Fruit fly (Drosophila melanogaster) whole organism, wandering third instar larva: ENCODE results near the gene Cyp304a1.

Experiments used
- Abd-B ChIP-seq: fragments of >200 bp; optimal IDR thresholded peaks from 2 replicates; lab custom pipeline; 2017; ENCODE audit warnings: missing biosample characterization, missing genetic modification characterization
- CG32264 ChIP-seq: fragments of 200-800 bp; sonication (Bioruptor generic); optimal IDR thresholded peaks from 2 replicates; lab custom pipeline; 2016; ENCODE audit warnings: missing biosample characterization, missing genetic modification characterization
- Dfd ChIP-seq: fragments of >200 bp; optimal IDR thresholded peaks from 2 replicates; lab custom pipeline; 2017; ENCODE audit warnings: missing biosample characterization, missing genetic modification characterization
- Dif ChIP-seq: fragments of 200-275, 200-300 bp; sonication (Bioruptor generic); optimal IDR thresholded peaks from 2 replicates; lab custom pipeline; 2018; ENCODE audit warnings: missing biosample characterization, missing genetic modification characterization; ENCODE audit not compliant: partially characterized antibody
- GATAd ChIP-seq: sonication (Bioruptor generic); optimal IDR thresholded peaks from 2 replicates; lab custom pipeline; 2016; ENCODE audit warnings: missing biosample characterization, missing genetic modification characterization
- HLH106 ChIP-seq: fragments of 200-800 bp; optimal IDR thresholded peaks from 3 replicates; lab custom pipeline; 2019; ENCODE audit warnings: missing biosample characterization, mild to moderate bottlenecking, missing genetic modification characterization, moderate library complexity
- Jra ChIP-seq: sonication (Bioruptor generic); optimal IDR thresholded peaks from 2 replicates; lab custom pipeline; 2016; ENCODE audit warnings: missing biosample characterization, missing genetic modification characterization
- Myc ChIP-seq: fragments of >200 bp; optimal IDR thresholded peaks from 2 replicates; lab custom pipeline; 2017
- OdsH ChIP-seq: fragments of 200-800 bp; sonication (Bioruptor generic); optimal IDR thresholded peaks from 2 replicates; lab custom pipeline; 2016; ENCODE audit warnings: missing biosample characterization, mild to moderate bottlenecking, missing genetic modification characterization
- Rel ChIP-seq, 2 experiments: fragments of 200-800 bp; sonication (Bioruptor generic) in 1 of 2; optimal IDR thresholded peaks; 2 replicates in 1 of 2; 3 replicates in 1 of 2; lab custom pipeline; 2016 to 2019; ENCODE audit warnings: mild to moderate bottlenecking in 2 of 2, missing biosample characterization in 2 of 2, missing genetic modification characterization in 2 of 2, moderate library complexity in 1 of 2
- Sp1 ChIP-seq: fragments of 200-800 bp; sonication (Bioruptor generic); optimal IDR thresholded peaks from 3 replicates; lab custom pipeline; 2019; ENCODE audit warnings: missing biosample characterization, mild to moderate bottlenecking, missing genetic modification characterization, moderate library complexity
- Vsx2 ChIP-seq: fragments of 200-300, 225-300 bp; sonication (Bioruptor generic); optimal IDR thresholded peaks from 2 replicates; lab custom pipeline; 2018; ENCODE audit warnings: missing biosample characterization, missing genetic modification characterization; ENCODE audit not compliant: partially characterized antibody
- br ChIP-seq: fragments of 200-800 bp; sonication (Bioruptor generic); optimal IDR thresholded peaks from 2 replicates; lab custom pipeline; 2016; ENCODE audit warnings: missing biosample characterization, missing genetic modification characterization
- brk ChIP-seq: fragments of 200-800 bp; sonication (Bioruptor generic); optimal IDR thresholded peaks from 2 replicates; lab custom pipeline; 2016; ENCODE audit warnings: missing biosample characterization, mild to moderate bottlenecking, missing genetic modification characterization
- dl ChIP-seq, 2 experiments: fragments of 175-275, 200-275 bp in 1 of 2; fragments of 200-275 bp in 1 of 2; sonication (Bioruptor generic); optimal IDR thresholded peaks; lab custom pipeline; 2018; ENCODE audit warnings: mild to moderate bottlenecking in 2 of 2, missing biosample characterization in 2 of 2, missing genetic modification characterization in 2 of 2, moderate library complexity in 2 of 2; ENCODE audit not compliant: partially characterized antibody in 2 of 2, insufficient read depth in 1 of 2
- dsf ChIP-seq: sonication (Bioruptor generic); optimal IDR thresholded peaks from 2 replicates; lab custom pipeline; 2016; ENCODE audit warnings: missing biosample characterization, missing genetic modification characterization, borderline replicate concordance
- ey ChIP-seq: fragments of 200-800 bp; sonication (Bioruptor generic); optimal IDR thresholded peaks from 2 replicates; lab custom pipeline; 2016; ENCODE audit warnings: missing biosample characterization, missing genetic modification characterization
- foxo ChIP-seq, 2 experiments: fragments of 200-800 bp; sonication (Bioruptor generic); optimal IDR thresholded peaks; 2 replicates in 1 of 2; 3 replicates in 1 of 2; lab custom pipeline; 2016 to 2017; ENCODE audit warnings: missing biosample characterization in 2 of 2, missing genetic modification characterization in 2 of 2
- fru ChIP-seq: fragments of 200-800 bp; sonication (Bioruptor generic); optimal IDR thresholded peaks from 3 replicates; lab custom pipeline; 2016; ENCODE audit warnings: missing biosample characterization, mild to moderate bottlenecking, missing genetic modification characterization
- jim ChIP-seq: fragments of 175-275, 200-325 bp; sonication (Bioruptor generic); optimal IDR thresholded peaks from 2 replicates; lab custom pipeline; 2016; ENCODE audit warnings: missing biosample characterization, mild to moderate bottlenecking, missing genetic modification characterization
- lola ChIP-seq: fragments of >200 bp; optimal IDR thresholded peaks from 2 replicates; lab custom pipeline; 2017; ENCODE audit warnings: missing biosample characterization, missing genetic modification characterization
- sage ChIP-seq: fragments of 200-800 bp; sonication (Bioruptor generic); optimal IDR thresholded peaks from 2 replicates; lab custom pipeline; 2016; ENCODE audit warnings: missing biosample characterization, mild to moderate bottlenecking, missing genetic modification characterization
- sv ChIP-seq: fragments of 200-800 bp; sonication (Bioruptor generic); optimal IDR thresholded peaks from 3 replicates; lab custom pipeline; 2016; ENCODE audit warnings: missing biosample characterization, missing genetic modification characterization
- tai ChIP-seq: sonication (Bioruptor generic); optimal IDR thresholded peaks from 2 replicates; lab custom pipeline; 2016; ENCODE audit warnings: missing biosample characterization, missing genetic modification characterization
- woc ChIP-seq: sonication (Bioruptor generic); optimal IDR thresholded peaks from 2 replicates; lab custom pipeline; 2016; ENCODE audit warnings: missing biosample characterization, mild to moderate bottlenecking, missing genetic modification characterization

Cyp304a1 gene

dm6 chr3R:12982982-12983633 is 19.5 kb downstream of the Cyp304a1 start:
- TF ChIP-seq sv (GFP tag; lab: Kevin White, UChicago) (no peak), Abd-B (GFP tag; lab: Kevin White, UChicago) (no peak), Jra (GFP tag; lab: Kevin White, UChicago) (no peak), Sp1 (GFP tag; lab: Kevin White, UChicago) (no peak), tai (GFP tag; lab: Kevin White, UChicago) (no peak), Dif (no peak), dsf (GFP tag; lab: Kevin White, UChicago) (no peak)

dm6 chr3R:12985828-12986530 is 22.4 kb downstream of the Cyp304a1 start, which contains the start of gene CG31342:
Gene CG31342, plus strand, starts transcription at chr3R:12986041.
- TF ChIP-seq ey (peak; percentile 13), lola (GFP tag; lab: Kevin White, UChicago) (no peak), Rel (GFP tag; optimal IDR thresholded peaks at IDR 0.05; lab: Kevin White, UChicago) (no peak), Rel (tag; optimal IDR thresholded peaks at IDR 0.05; lab: Kevin White, UChicago) (peak; percentile 20), GATAd (no peak), OdsH (no peak), woc (GFP tag; lab: Kevin White, UChicago) (no peak)
- TF ChIP-seq, all 38 proteins: peak for 2

dm6 chr3R:12988411-12988810 is 24.8 kb downstream of the Cyp304a1 start, which contains the start of gene CG14383:
Gene CG14383, minus strand, starts transcription at chr3R:12988511.
- TF ChIP-seq Dfd (GFP tag; lab: Kevin White, UChicago) (no peak), Rel (GFP tag; optimal IDR thresholded peaks at IDR 0.05; lab: Kevin White, UChicago) (no peak), Rel (tag; optimal IDR thresholded peaks at IDR 0.05; lab: Kevin White, UChicago) (no peak), GATAd (no peak), Abd-B (GFP tag; lab: Kevin White, UChicago) (no peak), dl (GFP tag; optimal IDR thresholded peaks at IDR 0.05; lab: Kevin White, UChicago; ENCODE audit: insufficient read depth in 1 of 2, partially characterized antibody in 2 of 2) (no peak), ey (no peak), foxo (GFP tag; optimal IDR thresholded peaks at IDR 0.05; lab: Kevin White, UChicago) (no peak), lola (GFP tag; lab: Kevin White, UChicago) (no peak)
- TF ChIP-seq, all 38 proteins: peak for 0

- TF ChIP-seq sage (GFP tag; lab: Kevin White, UChicago): no peak
- no peak for TF ChIP-seq Rel (GFP tag; optimal IDR thresholded peaks at IDR 0.05; lab: Kevin White, UChicago)
- peak; percentile 88 for TF ChIP-seq Rel (tag; optimal IDR thresholded peaks at IDR 0.05; lab: Kevin White, UChicago)
- no peak for TF ChIP-seq woc (GFP tag; lab: Kevin White, UChicago)
- TF ChIP-seq tai (GFP tag; lab: Kevin White, UChicago): no peak
Observed at dm6 chr3R:12993018-12993417, 29.4 kb downstream of the Cyp304a1 start, which contains the start of gene yellow-f. Gene yellow-f, minus strand, starts transcription at chr3R:12993201.

dm6 chr3R:12995047-12995446 is 31.5 kb downstream of the Cyp304a1 start, which contains the start of gene yellow-f2:
Gene yellow-f2, minus strand, starts transcription at chr3R:12995147.
- TF ChIP-seq Vsx2 (GFP tag; lab: Kevin White, UChicago) (no peak), Dfd (GFP tag; lab: Kevin White, UChicago) (no peak), GATAd (no peak), HLH106 (tag; lab: Kevin White, UChicago) (no peak), Sp1 (GFP tag; lab: Kevin White, UChicago) (no peak), fru (GFP tag; lab: Kevin White, UChicago) (no peak), brk (GFP tag; lab: Kevin White, UChicago) (no peak), OdsH (no peak), jim (GFP tag; lab: Kevin White, UChicago) (no peak), br (GFP tag; lab: Kevin White, UChicago) (no peak), tai (GFP tag; lab: Kevin White, UChicago) (no peak), Myc (lab: Kevin White, UChicago) (no peak), CG32264 (GFP tag; lab: Kevin White, UChicago) (no peak), dsf (GFP tag; lab: Kevin White, UChicago) (no peak)

- TF ChIP-seq woc (GFP tag; lab: Kevin White, UChicago): no peak
Observed at dm6 chr3R:12995522-12995921, 31.9 kb downstream of the Cyp304a1 start, which contains the start of gene CG7488. Gene CG7488, plus strand, starts transcription at chr3R:12995620.
